Worm (Caenorhabditis elegans) whole organism, L1 larva: ENCODE data around the gene sql-1.

Source experiments
- F16B12.6 ChIP-seq: fragments of 150-350 bp; optimal IDR thresholded peaks from 2 replicates; lab custom pipeline; 2014; ENCODE audit warnings: missing biosample characterization, missing genetic modification characterization
- aha-1 ChIP-seq: fragments of 150-350 bp; optimal IDR thresholded peaks from 2 replicates; lab custom pipeline; 2014; ENCODE audit warnings: missing biosample characterization, missing genetic modification characterization
- ceh-63 ChIP-seq: fragments of 200-800 bp; sonication (Bioruptor generic); optimal IDR thresholded peaks from 2 replicates; lab custom pipeline; 2018; ENCODE audit warnings: mild to moderate bottlenecking, missing genetic modification characterization, missing compliant biosample characterization
- ceh-8 ChIP-seq: fragments of 200-800 bp; sonication (Bioruptor generic); optimal IDR thresholded peaks from 2 replicates; lab custom pipeline; 2018; ENCODE audit warnings: mild to moderate bottlenecking, missing genetic modification characterization, moderate library complexity, missing compliant biosample characterization
- dsc-1 ChIP-seq: sonication (generic microtip); optimal IDR thresholded peaks from 2 replicates; lab custom pipeline; 2016; ENCODE audit warnings: mild to moderate bottlenecking, missing genetic modification characterization, missing compliant biosample characterization
- efl-1 ChIP-seq, 4 experiments: fragments of 150-350 bp; optimal IDR thresholded peaks in 3 of 4; peaks in 1 of 4; 1 replicate in 1 of 4; 2 replicates in 3 of 4; lab custom pipeline; 2014; ENCODE audit warnings: missing biosample characterization in 2 of 4, missing genetic modification characterization in 2 of 4, missing genetic modification reagents in 2 of 4
- egl-27 ChIP-seq, 2 experiments: fragments of 150-350 bp in 1 of 2; sonication (generic microtip); optimal IDR thresholded peaks; 3 replicates each; lab custom pipeline; 2017 to 2018; ENCODE audit warnings: missing biosample characterization in 2 of 2, missing genetic modification characterization in 2 of 2, missing genetic modification reagents in 2 of 2
- elt-2 ChIP-seq: sonication (generic microtip); optimal IDR thresholded peaks from 2 replicates; lab custom pipeline; 2016; ENCODE audit warnings: missing genetic modification characterization, mild to moderate bottlenecking, inconsistent platforms, missing compliant biosample characterization, missing genetic modification reagents
- elt-3 ChIP-seq, 6 experiments: fragments of 150-350 bp in 1 of 6; sonication (generic microtip); optimal IDR thresholded peaks; 2 replicates each; lab custom pipeline; 2017 to 2018; ENCODE audit warnings: missing biosample characterization in 6 of 6, missing genetic modification characterization in 6 of 6, inconsistent platforms in 1 of 6
- ets-5 ChIP-seq: fragments of 200-800 bp; sonication (Bioruptor generic); IDR thresholded peaks from 2 replicates; pipeline ENCODE4 v1.3.6; 2022; ENCODE audit warnings: missing genetic modification characterization, missing compliant biosample characterization
- fkh-4 ChIP-seq: sonication (generic microtip); optimal IDR thresholded peaks from 2 replicates; lab custom pipeline; 2016; ENCODE audit warnings: missing compliant biosample characterization, missing genetic modification characterization, borderline replicate concordance
- fkh-8 ChIP-seq: sonication (generic microtip); optimal IDR thresholded peaks from 2 replicates; lab custom pipeline; 2016; ENCODE audit warnings: mild to moderate bottlenecking, missing genetic modification characterization, missing compliant biosample characterization
- hlh-17 ChIP-seq: fragments of 200-800 bp; sonication (Bioruptor generic); optimal IDR thresholded peaks from 2 replicates; lab custom pipeline; 2018; ENCODE audit warnings: missing genetic modification characterization, mild to moderate bottlenecking, missing compliant biosample characterization, moderate library complexity, borderline replicate concordance
- hpl-2 ChIP-seq: fragments of 150-350 bp; optimal IDR thresholded peaks from 2 replicates; lab custom pipeline; 2014; ENCODE audit warnings: missing biosample characterization, missing genetic modification reagents, missing genetic modification characterization
- jun-1 ChIP-seq: fragments of 150-350 bp; optimal IDR thresholded peaks from 2 replicates; lab custom pipeline; 2014; ENCODE audit warnings: missing biosample characterization, missing genetic modification reagents, missing genetic modification characterization
- lin-14 ChIP-seq: fragments of 200-800 bp; sonication (Bioruptor generic); optimal IDR thresholded peaks from 2 replicates; lab custom pipeline; 2018; ENCODE audit warnings: mild to moderate bottlenecking, missing genetic modification characterization, moderate library complexity, missing compliant biosample characterization
- lin-15B ChIP-seq: fragments of 150-350 bp; sonication (generic microtip); optimal IDR thresholded peaks from 3 replicates; lab custom pipeline; 2014; ENCODE audit warnings: missing biosample characterization, missing genetic modification characterization
- lin-35 ChIP-seq, 2 experiments: fragments of 150-350 bp; optimal IDR thresholded peaks; 2 replicates each; lab custom pipeline; 2014; ENCODE audit warnings: missing biosample characterization in 2 of 2, missing genetic modification characterization in 2 of 2, missing genetic modification reagents in 2 of 2
- lir-3 ChIP-seq: sonication (generic microtip); optimal IDR thresholded peaks from 2 replicates; lab custom pipeline; 2016; ENCODE audit warnings: mild to moderate bottlenecking, missing genetic modification characterization, moderate library complexity, missing compliant biosample characterization; ENCODE audit not compliant: poor library complexity
- mab-9 ChIP-seq: fragments of 200-800 bp; sonication (Bioruptor generic); IDR thresholded peaks from 2 replicates; pipeline ENCODE4 v1.3.6; 2022; ENCODE audit warnings: missing genetic modification reagents, missing genetic modification characterization, missing compliant biosample characterization
- mef-2 ChIP-seq: fragments of 150-350 bp; optimal IDR thresholded peaks from 2 replicates; lab custom pipeline; 2014; ENCODE audit warnings: missing biosample characterization, missing genetic modification characterization
- mep-1 ChIP-seq: fragments of 150-350 bp; optimal IDR thresholded peaks from 2 replicates; lab custom pipeline; 2014; ENCODE audit warnings: missing biosample characterization, missing genetic modification characterization
- nhr-11 ChIP-seq: fragments of 150-350 bp; optimal IDR thresholded peaks from 2 replicates; lab custom pipeline; 2014; ENCODE audit warnings: missing biosample characterization, missing genetic modification characterization
- nhr-12 ChIP-seq: sonication (generic microtip); optimal IDR thresholded peaks from 2 replicates; lab custom pipeline; 2017; ENCODE audit warnings: missing biosample characterization, missing genetic modification characterization
- nhr-28 ChIP-seq: fragments of 150-350 bp; optimal IDR thresholded peaks from 2 replicates; lab custom pipeline; 2014; ENCODE audit warnings: missing biosample characterization, missing genetic modification characterization
- nhr-71 ChIP-seq: sonication (generic microtip); optimal IDR thresholded peaks from 2 replicates; lab custom pipeline; 2016; ENCODE audit warnings: mild to moderate bottlenecking, missing genetic modification characterization, moderate library complexity, missing compliant biosample characterization
- nhr-76 ChIP-seq: sonication (generic microtip); optimal IDR thresholded peaks from 2 replicates; lab custom pipeline; 2017; ENCODE audit warnings: missing biosample characterization, missing genetic modification characterization
- nhr-84 ChIP-seq: sonication (generic microtip); optimal IDR thresholded peaks from 2 replicates; lab custom pipeline; 2017; ENCODE audit warnings: missing biosample characterization, missing genetic modification characterization
- nhr-85 ChIP-seq: sonication (generic microtip); peaks from one replicate; lab custom pipeline; 2016; ENCODE audit warnings: missing genetic modification characterization, inconsistent platforms, missing compliant biosample characterization
- nhr-90 ChIP-seq: sonication (generic microtip); optimal IDR thresholded peaks from 2 replicates; lab custom pipeline; 2016; ENCODE audit warnings: mild to moderate bottlenecking, missing genetic modification characterization, missing compliant biosample characterization; ENCODE audit not compliant: poor library complexity
- pax-3 ChIP-seq: fragments of 200-800 bp; sonication (Bioruptor generic); optimal IDR thresholded peaks from 2 replicates; lab custom pipeline; 2018; ENCODE audit warnings: mild to moderate bottlenecking, missing genetic modification characterization, moderate library complexity, missing compliant biosample characterization
- rnt-1 ChIP-seq: sonication (generic microtip); optimal IDR thresholded peaks from 2 replicates; lab custom pipeline; 2016; ENCODE audit warnings: mild to moderate bottlenecking, missing genetic modification characterization, moderate library complexity, missing compliant biosample characterization
- snpc-4 ChIP-seq: fragments of 150-350 bp; optimal IDR thresholded peaks from 2 replicates; lab custom pipeline; 2014; ENCODE audit warnings: missing biosample characterization, missing genetic modification characterization
- snu-23 ChIP-seq: sonication (generic microtip); optimal IDR thresholded peaks from 2 replicates; lab custom pipeline; 2016; ENCODE audit warnings: missing genetic modification characterization, missing compliant biosample characterization
- sox-4 ChIP-seq: sonication (generic microtip); optimal IDR thresholded peaks from 2 replicates; lab custom pipeline; 2016; ENCODE audit warnings: missing genetic modification characterization, missing compliant biosample characterization
- sptf-1 ChIP-seq: fragments of 150-350 bp; optimal IDR thresholded peaks from 2 replicates; lab custom pipeline; 2014; ENCODE audit warnings: missing biosample characterization, missing genetic modification characterization
- sup-37 ChIP-seq: fragments of 200-800 bp; sonication (Bioruptor generic); optimal IDR thresholded peaks from 2 replicates; lab custom pipeline; 2018; ENCODE audit warnings: mild to moderate bottlenecking, missing genetic modification characterization, missing compliant biosample characterization
- tbx-2 ChIP-seq: sonication (generic microtip); optimal IDR thresholded peaks from 2 replicates; lab custom pipeline; 2016; ENCODE audit warnings: missing genetic modification characterization, missing compliant biosample characterization
- tlp-1 ChIP-seq: fragments of 150-350 bp; optimal IDR thresholded peaks from 2 replicates; lab custom pipeline; 2014; ENCODE audit warnings: missing biosample characterization, missing genetic modification characterization
- unc-62 ChIP-seq: fragments of 150-350 bp; optimal IDR thresholded peaks from 2 replicates; lab custom pipeline; 2014; ENCODE audit warnings: missing biosample characterization, missing genetic modification reagents, missing genetic modification characterization
- unc-98 ChIP-seq: fragments of 200-800 bp; sonication (Bioruptor generic); IDR thresholded peaks from 2 replicates; pipeline ENCODE4 v1.3.6; 2022; ENCODE audit warnings: missing genetic modification characterization, missing compliant biosample characterization
- vab-15 ChIP-seq: sonication (generic microtip); optimal IDR thresholded peaks from 2 replicates; lab custom pipeline; 2017; ENCODE audit warnings: missing genotype, mild to moderate bottlenecking, missing genetic modification characterization, missing compliant biosample characterization
- xbp-1 ChIP-seq: sonication (generic microtip); optimal IDR thresholded peaks from 2 replicates; lab custom pipeline; 2016; ENCODE audit warnings: missing genetic modification characterization, missing compliant biosample characterization
- zip-4 ChIP-seq: fragments of 200-800 bp; sonication (Bioruptor generic); optimal IDR thresholded peaks from 2 replicates; lab custom pipeline; 2018; ENCODE audit warnings: mild to moderate bottlenecking, missing genetic modification characterization, moderate library complexity, missing compliant biosample characterization
- ztf-4 ChIP-seq: fragments of 150-350 bp; optimal IDR thresholded peaks from 2 replicates; lab custom pipeline; 2014; ENCODE audit warnings: missing biosample characterization, missing genetic modification characterization

sql-1 gene

ce11 chrIII:12568036-12568649 lies 68.8 kb downstream of the sql-1 start (continued):
- TF ChIP-seq xbp-1, result peak; percentile 70
- no peak for TF ChIP-seq unc-62 (GFP tag; lab: Kevin White, UChicago)
- no peak for TF ChIP-seq fkh-4 (tag; lab: Kevin White, UChicago)
- no peak for TF ChIP-seq aha-1 (tag; lab: Kevin White, UChicago)
- no peak for TF ChIP-seq tlp-1 (tag; lab: Kevin White, UChicago)
- TF ChIP-seq snpc-4 (tag; lab: Kevin White, UChicago), result peak; percentile 15
- TF ChIP-seq pax-3 (tag; lab: Kevin White, UChicago), result peak; percentile 70
- TF ChIP-seq jun-1 (tag; lab: Kevin White, UChicago), result peak; percentile 69
- no peak for TF ChIP-seq hlh-17 (GFP tag; lab: Kevin White, UChicago)
- TF ChIP-seq nhr-71, result peak; percentile 96
- TF ChIP-seq sup-37 (GFP tag; lab: Kevin White, UChicago), result no peak
- no peak for TF ChIP-seq ets-5
- TF ChIP-seq zip-4, result no peak
- no peak for TF ChIP-seq nhr-76 (tag; lab: Kevin White, UChicago)
- peak; percentile 18 for TF ChIP-seq mef-2 (tag; lab: Kevin White, UChicago)
- TF ChIP-seq efl-1 (optimal IDR thresholded peaks at IDR 0.05; lab: Kevin White, UChicago), result peak; percentile 56 to 61
- peak; percentile 40 to 93 for TF ChIP-seq efl-1 (GFP tag; optimal IDR thresholded peaks at IDR 0.05 in 1 of 2; lab: Kevin White, UChicago)
- TF ChIP-seq hpl-2 (GFP tag; lab: Kevin White, UChicago), result no peak
- TF ChIP-seq ceh-8 (GFP tag; lab: Kevin White, UChicago), result peak; percentile 32
- no peak for TF ChIP-seq sptf-1
- peak; percentile 89 for TF ChIP-seq mep-1
- peak in 1 of 2 experiments; percentile 28 for TF ChIP-seq egl-27 (tag; optimal IDR thresholded peaks at IDR 0.05; lab: Kevin White, UChicago)
- no peak for TF ChIP-seq ceh-63
- TF ChIP-seq nhr-84 (tag; lab: Kevin White, UChicago), result no peak
- no peak for TF ChIP-seq nhr-28
- TF ChIP-seq nhr-11 (tag; lab: Kevin White, UChicago), result no peak
- TF ChIP-seq lin-14 (GFP tag; lab: Kevin White, UChicago), result peak; percentile 97
- no peak for TF ChIP-seq mab-9 (GFP tag; lab: Robert Waterston, UW)
- peak; percentile 85 for TF ChIP-seq tbx-2 (tag; lab: Kevin White, UChicago)
- peak; percentile 69 for TF ChIP-seq sox-4 (tag; lab: Kevin White, UChicago)
- peak; percentile 82 for TF ChIP-seq elt-2 (tag; lab: Kevin White, UChicago)
- no peak for TF ChIP-seq vab-15 (tag; lab: Kevin White, UChicago)
- TF ChIP-seq nhr-90 (tag; lab: Kevin White, UChicago), result peak; percentile 89
- peak; percentile 85 for TF ChIP-seq rnt-1 (tag; lab: Kevin White, UChicago)
- TF ChIP-seq nhr-12 (tag; lab: Kevin White, UChicago), result no peak
- TF ChIP-seq ztf-4 (tag; lab: Kevin White, UChicago), result peak; percentile 78
- peak; percentile 66 for TF ChIP-seq F16B12.6
- TF ChIP-seq fkh-8, result peak; percentile 73
- TF ChIP-seq lin-35 (GFP tag; optimal IDR thresholded peaks at IDR 0.05; lab: Kevin White, UChicago), result peak; percentile 56 to 84
- TF ChIP-seq elt-3 (tag; optimal IDR thresholded peaks at IDR 0.05; lab: Kevin White, UChicago), result peak in 4 of 6 experiments; percentile 56 to 83 (median 68)
- TF ChIP-seq lin-15B (tag; lab: Kevin White, UChicago), result no peak
- TF ChIP-seq snu-23, result peak; percentile 93
- peak; percentile 80 for TF ChIP-seq dsc-1 (tag; lab: Kevin White, UChicago)
- no peak for TF ChIP-seq unc-98 (GFP tag; lab: Robert Waterston, UW)
- no peak for TF ChIP-seq lir-3 (tag; lab: Kevin White, UChicago)
- peak; percentile 88 for TF ChIP-seq nhr-85
- TF ChIP-seq, all 84 proteins: peak for 45
